Fruit fly (Drosophila melanogaster): ENCODE data around the gene Ir76a.
A peak's percentile ranks its signal among the peaks of the same experiment; 100 is the strongest.

The Ir76a gene

DNA sequence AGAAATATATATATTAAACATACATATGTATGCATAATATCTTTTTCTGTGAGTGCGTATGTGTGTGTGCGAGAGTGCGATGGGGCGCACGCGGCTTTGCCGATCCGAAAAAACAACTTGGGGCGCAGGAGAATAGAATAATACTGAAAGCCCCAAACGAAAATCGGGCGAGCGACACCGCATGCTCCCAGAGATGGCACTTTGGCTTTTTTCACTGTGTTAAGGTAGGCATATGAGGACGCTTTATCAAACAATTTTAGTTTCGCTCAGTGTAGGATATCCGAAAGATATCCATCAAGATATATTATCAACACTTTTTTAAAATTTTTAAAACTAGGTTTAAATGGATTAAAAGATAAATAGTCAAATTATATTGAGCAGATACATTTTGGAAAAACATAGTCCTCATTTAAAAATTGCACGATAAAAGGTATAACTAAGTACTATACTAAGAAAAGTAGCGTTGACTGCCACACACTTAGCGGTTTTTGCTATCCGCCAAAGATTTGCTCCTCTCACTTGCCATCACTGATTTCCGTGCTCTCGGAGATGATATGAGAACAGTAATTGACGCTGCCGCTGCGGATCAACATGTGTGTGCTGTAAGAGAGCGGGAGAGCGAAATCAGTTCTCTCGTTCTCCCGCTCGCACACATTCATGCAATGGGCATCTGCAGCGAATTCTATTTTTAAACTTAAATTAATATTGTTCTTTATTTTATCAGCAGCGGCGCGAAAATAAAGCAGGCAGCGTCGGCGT is 8.0 kb upstream of the Ir76a start:
- TF ChIP-seq CG7101 (tag; optimal IDR thresholded peaks at IDR 0.05) (peak; percentile 66), Mnt (GFP tag; optimal IDR thresholded peaks at IDR 0.05) (peak; percentile 84), CG11617 (GFP tag; optimal IDR thresholded peaks at IDR 0.05) (peak; percentile 72), tj (GFP tag; optimal IDR thresholded peaks at IDR 0.05) (peak; percentile 30), CG14711 (tag; optimal IDR thresholded peaks at IDR 0.05) (no peak), CG5204 (GFP tag; optimal IDR thresholded peaks at IDR 0.05) (peak; percentile 80), kay (GFP tag; ENCODE audit: borderline replicate concordance) (peak; percentile 98), cic (GFP tag; optimal IDR thresholded peaks at IDR 0.05) (no peak), Hr96 (GFP tag; optimal IDR thresholded peaks at IDR 0.05) (peak; percentile 74), pad (GFP tag; optimal IDR thresholded peaks at IDR 0.05) (peak; percentile 33), Crg-1 (GFP tag; optimal IDR thresholded peaks at IDR 0.05) (peak; percentile 57), CG7045 (GFP tag; optimal IDR thresholded peaks at IDR 0.05) (peak; percentile 21), cnc (optimal IDR thresholded peaks at IDR 0.05) (no peak), CG12768 (GFP tag; optimal IDR thresholded peaks at IDR 0.05) (peak; percentile 45), Clk (GFP tag; optimal IDR thresholded peaks at IDR 0.05) (no peak), ovo (GFP tag; optimal IDR thresholded peaks at IDR 0.05) (no peak), bab1 (GFP tag; optimal IDR thresholded peaks at IDR 0.05) (peak; percentile 22), CG1620 (GFP tag; optimal IDR thresholded peaks at IDR 0.05) (no peak), CG33017 (tag; optimal IDR thresholded peaks at IDR 0.05) (peak; percentile 23), toe (GFP tag; optimal IDR thresholded peaks at IDR 0.05) (peak; percentile 38)

DNA sequence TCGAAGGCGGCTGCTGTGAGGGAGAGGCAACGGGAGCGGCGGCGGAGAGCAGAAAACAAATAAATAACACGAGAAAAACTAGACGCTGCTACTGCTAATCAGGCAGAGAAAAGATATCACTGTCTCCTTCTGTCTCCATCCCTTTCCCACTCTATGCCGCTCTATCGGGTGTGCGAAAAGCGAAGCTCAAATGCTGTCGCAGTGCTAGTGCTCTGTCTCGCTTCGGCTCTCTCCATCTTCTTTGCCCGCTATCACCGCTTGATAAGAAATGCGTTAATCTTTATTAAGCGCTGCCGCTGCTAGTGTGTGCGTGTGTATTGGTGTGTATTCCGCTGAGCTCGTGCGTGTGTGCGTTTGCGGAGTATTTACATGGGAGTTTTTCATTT is 7.4 kb upstream of the Ir76a start:
- TF ChIP-seq Crg-1 (GFP tag; optimal IDR thresholded peaks at IDR 0.05) (no peak), CG7045 (GFP tag; optimal IDR thresholded peaks at IDR 0.05) (no peak), cnc (optimal IDR thresholded peaks at IDR 0.05) (no peak), CG33017 (tag; optimal IDR thresholded peaks at IDR 0.05) (peak; percentile 36), CG5204 (GFP tag; optimal IDR thresholded peaks at IDR 0.05) (no peak), cic (GFP tag; optimal IDR thresholded peaks at IDR 0.05) (peak; percentile 79), CG7101 (tag; optimal IDR thresholded peaks at IDR 0.05) (no peak), ovo (GFP tag; optimal IDR thresholded peaks at IDR 0.05) (peak; percentile 35), CG12768 (GFP tag; optimal IDR thresholded peaks at IDR 0.05) (peak; percentile 57), Clk (GFP tag; optimal IDR thresholded peaks at IDR 0.05) (no peak), Mnt (GFP tag; optimal IDR thresholded peaks at IDR 0.05) (no peak), CG1620 (GFP tag; optimal IDR thresholded peaks at IDR 0.05) (no peak), bab1 (GFP tag; optimal IDR thresholded peaks at IDR 0.05) (no peak), toe (GFP tag; optimal IDR thresholded peaks at IDR 0.05) (no peak), CG11617 (GFP tag; optimal IDR thresholded peaks at IDR 0.05) (no peak), Hr96 (GFP tag; optimal IDR thresholded peaks at IDR 0.05) (no peak), pad (GFP tag; optimal IDR thresholded peaks at IDR 0.05) (peak; percentile 27), tj (GFP tag; optimal IDR thresholded peaks at IDR 0.05) (peak; percentile 44), kay (GFP tag; ENCODE audit: borderline replicate concordance) (no peak), CG14711 (tag; optimal IDR thresholded peaks at IDR 0.05) (peak; percentile 16)

dm6 chr3L:19792717-19793437 is 6.2 kb upstream of the Ir76a start:
- TF ChIP-seq CG1620 (GFP tag; optimal IDR thresholded peaks at IDR 0.05) (no peak), Crg-1 (GFP tag; optimal IDR thresholded peaks at IDR 0.05) (no peak), kay (GFP tag; ENCODE audit: borderline replicate concordance) (no peak), CG12768 (GFP tag; optimal IDR thresholded peaks at IDR 0.05) (peak; percentile 65), CG11617 (GFP tag; optimal IDR thresholded peaks at IDR 0.05) (no peak), CG14711 (tag; optimal IDR thresholded peaks at IDR 0.05) (peak; percentile 91), tj (GFP tag; optimal IDR thresholded peaks at IDR 0.05) (peak; percentile 58), Clk (GFP tag; optimal IDR thresholded peaks at IDR 0.05) (no peak)

DNA sequence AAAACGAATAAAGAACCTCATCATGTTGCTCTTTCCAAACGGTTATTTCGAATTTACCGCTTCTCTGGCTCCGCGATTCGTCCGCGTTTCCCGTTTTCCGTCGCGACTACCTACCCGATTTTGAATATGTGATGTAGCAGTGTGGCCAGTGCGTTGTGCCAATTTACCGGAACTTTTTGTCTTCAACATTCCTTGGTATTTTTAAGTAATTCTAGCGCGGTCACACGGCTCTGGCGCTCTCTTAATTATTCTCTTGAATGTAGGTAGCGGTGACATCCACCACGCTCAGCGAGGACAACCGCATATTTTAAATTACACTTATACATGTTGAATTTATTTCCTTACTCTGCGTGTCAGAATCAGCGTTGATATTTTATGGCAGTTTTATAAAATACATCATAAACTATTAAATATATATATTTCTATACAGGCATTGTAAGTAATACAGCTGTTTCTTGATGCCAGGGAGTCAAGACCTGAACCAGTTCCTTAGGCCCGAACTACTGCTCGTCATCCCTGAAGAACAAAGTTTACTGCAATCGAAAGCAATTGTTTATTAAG is 5.6 kb upstream of the Ir76a start, which contains the start of the genes CG42637, Gyc76C and SREBP:
TSS of gene CG42637 (minus strand) at position 132 of the 561 bp plus-strand sequence.
TSS of gene Gyc76C (minus strand) at position 132 of the 561 bp plus-strand sequence.
TSS of gene SREBP (plus strand) at position 498 of the 561 bp plus-strand sequence.
- peak; percentile 31 for TF ChIP-seq bab1 (GFP tag; optimal IDR thresholded peaks at IDR 0.05)
- peak; percentile 90 for TF ChIP-seq kay (GFP tag; ENCODE audit: borderline replicate concordance)
- peak; percentile 42 for TF ChIP-seq tj (GFP tag; optimal IDR thresholded peaks at IDR 0.05)
- TF ChIP-seq Mnt (GFP tag; optimal IDR thresholded peaks at IDR 0.05) = no peak
- peak; percentile 81 for TF ChIP-seq ovo (GFP tag; optimal IDR thresholded peaks at IDR 0.05)

DNA sequence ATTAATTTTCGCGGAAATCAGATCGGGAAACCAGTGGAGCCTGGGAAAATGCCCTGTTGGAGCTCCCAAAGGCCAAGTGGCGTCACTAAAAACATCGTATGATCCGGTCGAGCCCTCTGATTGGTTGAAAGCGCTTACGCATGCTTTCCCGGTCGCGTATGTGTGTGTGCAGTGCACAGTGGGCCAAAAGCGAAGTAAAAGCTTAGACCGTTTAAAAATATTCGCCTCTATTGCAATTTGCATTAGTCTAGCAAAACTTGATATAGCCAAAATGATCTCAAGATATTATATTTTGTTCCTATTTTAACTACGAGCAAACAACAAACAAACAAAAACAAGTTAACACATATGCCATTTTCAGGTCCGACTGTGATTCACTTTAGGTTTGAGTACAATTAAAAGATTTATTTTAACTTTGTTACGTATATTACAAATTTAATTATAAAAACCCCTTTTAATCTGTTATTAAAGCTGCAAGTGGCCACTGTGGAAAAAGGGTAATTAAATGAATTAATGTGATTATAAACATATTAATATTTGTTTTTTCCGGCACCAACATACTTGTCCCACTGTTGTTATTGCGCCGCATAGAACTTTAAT is 4.8 kb upstream of the Ir76a start:
- TF ChIP-seq bab1 (GFP tag; optimal IDR thresholded peaks at IDR 0.05) (peak; percentile 91), tj (GFP tag; optimal IDR thresholded peaks at IDR 0.05) (peak; percentile 80), Crg-1 (GFP tag; optimal IDR thresholded peaks at IDR 0.05) (peak; percentile 85), Mnt (GFP tag; optimal IDR thresholded peaks at IDR 0.05) (peak; percentile 82), CG33017 (tag; optimal IDR thresholded peaks at IDR 0.05) (peak; percentile 87), toe (GFP tag; optimal IDR thresholded peaks at IDR 0.05) (peak; percentile 86), cic (GFP tag; optimal IDR thresholded peaks at IDR 0.05) (peak; percentile 66), CG7045 (GFP tag; optimal IDR thresholded peaks at IDR 0.05) (peak; percentile 90), Hr96 (GFP tag; optimal IDR thresholded peaks at IDR 0.05) (peak; percentile 78), CG7101 (tag; optimal IDR thresholded peaks at IDR 0.05) (peak; percentile 84), Clk (GFP tag; optimal IDR thresholded peaks at IDR 0.05) (peak; percentile 69), kay (GFP tag; ENCODE audit: borderline replicate concordance) (peak; percentile 98), ovo (GFP tag; optimal IDR thresholded peaks at IDR 0.05) (peak; percentile 61), CG1620 (GFP tag; optimal IDR thresholded peaks at IDR 0.05) (peak; percentile 75), CG12768 (GFP tag; optimal IDR thresholded peaks at IDR 0.05) (peak; percentile 89), CG14711 (tag; optimal IDR thresholded peaks at IDR 0.05) (peak; percentile 59), pad (GFP tag; optimal IDR thresholded peaks at IDR 0.05) (peak; percentile 71), cnc (optimal IDR thresholded peaks at IDR 0.05) (no peak), CG11617 (GFP tag; optimal IDR thresholded peaks at IDR 0.05) (peak; percentile 96), CG5204 (GFP tag; optimal IDR thresholded peaks at IDR 0.05) (no peak)

Data from whole organism, adult.